Worm (Caenorhabditis elegans) whole organism, young adult: Measurements from ENCODE around the gene F21C10.18.
A peak's percentile ranks its signal among the peaks of the same experiment; 100 is the strongest.

Experiments used
- F10E7.11 ChIP-seq: sonication (generic microtip); optimal IDR thresholded peaks from 2 replicates; lab custom pipeline; 2017; ENCODE audit warnings: mild to moderate bottlenecking, missing genetic modification characterization, moderate library complexity, missing compliant biosample characterization
- F22D6.2 ChIP-seq: sonication (generic microtip); optimal IDR thresholded peaks from 2 replicates; lab custom pipeline; 2016; ENCODE audit warnings: mild to moderate bottlenecking, missing genetic modification characterization, missing compliant biosample characterization
- F23B12.7 ChIP-seq: sonication (generic microtip); optimal IDR thresholded peaks from 2 replicates; lab custom pipeline; 2017; ENCODE audit warnings: missing genetic modification characterization, mild to moderate bottlenecking, missing compliant biosample characterization, antibody characterized with exemption, moderate library complexity; ENCODE audit not compliant: insufficient read depth
- F33H1.4 ChIP-seq: fragments of 200-800 bp; sonication (Bioruptor generic); IDR thresholded peaks from 2 replicates; pipeline ENCODE4 v1.3.6; 2022; ENCODE audit warnings: missing genetic modification reagents, missing genetic modification characterization, missing compliant biosample characterization
- K11D2.4 ChIP-seq: fragments of 200-800 bp; sonication (Bioruptor generic); IDR thresholded peaks from 2 replicates; pipeline ENCODE4 v1.3.6; 2022; ENCODE audit warnings: missing genetic modification reagents, missing genetic modification characterization, missing compliant biosample characterization
- aptf-3 ChIP-seq: fragments of 200-800 bp; sonication (Bioruptor generic); IDR thresholded peaks from 2 replicates; pipeline ENCODE4 v1.3.6; 2022; ENCODE audit warnings: missing genetic modification characterization, missing compliant biosample characterization
- cebp-1 ChIP-seq, 2 experiments: fragments of 200-800 bp in 1 of 2; sonication (Bioruptor generic) in 1 of 2; sonication (generic microtip) in 1 of 2; IDR thresholded peaks in 1 of 2; optimal IDR thresholded peaks in 1 of 2; 2 replicates each; pipeline versions ENCODE4 v1.3.6 to Lab custom; 2017 to 2022; ENCODE audit warnings: missing compliant biosample characterization in 2 of 2, missing genetic modification characterization in 2 of 2, mild to moderate bottlenecking in 1 of 2, missing genetic modification reagents in 1 of 2, moderate library complexity in 1 of 2
- ceh-58 ChIP-seq: fragments of 200-800 bp; sonication (Bioruptor generic); IDR thresholded peaks from 2 replicates; pipeline ENCODE4 v1.3.6; 2022; ENCODE audit warnings: missing genetic modification characterization, missing compliant biosample characterization
- ceh-91 ChIP-seq: fragments of 200-800 bp; sonication (Bioruptor generic); IDR thresholded peaks from 2 replicates; pipeline ENCODE4 v1.3.6; 2022; ENCODE audit warnings: missing genetic modification reagents, missing genetic modification characterization, missing compliant biosample characterization
- snpc-4 ChIP-seq, 5 experiments: fragments of 150-350 bp in 1 of 5; sonication (generic microtip) in 4 of 5; optimal IDR thresholded peaks; 2 replicates each; lab custom pipeline; 2014 to 2018; ENCODE audit warnings: missing genetic modification characterization in 5 of 5, missing biosample characterization in 3 of 5, antibody characterized with exemption in 2 of 5, mild to moderate bottlenecking in 2 of 5, missing compliant biosample characterization in 2 of 5, missing genotype in 2 of 5, moderate library complexity in 2 of 5, missing genetic modification reagents in 1 of 5

ce11 chrV:9128562-9128961 lies 20.2 kb downstream of the F21C10.18 start:
- no peak for TF ChIP-seq snpc-4 (GFP tag; optimal IDR thresholded peaks at IDR 0.05; lab: Kevin White, UChicago)
- TF ChIP-seq snpc-4 (tag; optimal IDR thresholded peaks at IDR 0.05; lab: Kevin White, UChicago), result no peak
- TF ChIP-seq cebp-1 (GFP tag; IDR thresholded peaks at IDR 0.05; lab: Robert Waterston, UW), result peak; percentile 71; the same call in 1 of the 2 replicates
- peak; percentile 92 for TF ChIP-seq cebp-1 (tag; optimal IDR thresholded peaks at IDR 0.05; lab: Kevin White, UChicago)
- no peak for TF ChIP-seq ceh-58
- no peak for TF ChIP-seq aptf-3 (GFP tag; lab: Robert Waterston, UW)
- no peak for TF ChIP-seq F10E7.11 (tag; lab: Kevin White, UChicago)
- TF ChIP-seq ceh-91 (GFP tag; lab: Robert Waterston, UW), result no peak
- TF ChIP-seq F23B12.7 (tag; lab: Kevin White, UChicago), result no peak
- no peak for TF ChIP-seq K11D2.4 (GFP tag; lab: Robert Waterston, UW)
- no peak for TF ChIP-seq F22D6.2
- no peak for TF ChIP-seq F33H1.4 (GFP tag; lab: Robert Waterston, UW)
